Worm (Caenorhabditis elegans) whole organism, late embryonic: ENCODE data around the gene hot-1.

Experiments
- dmd-4 ChIP-seq: sonication (generic microtip); optimal IDR thresholded peaks from 2 replicates; lab custom pipeline; 2016; ENCODE audit warnings: borderline replicate concordance, missing genetic modification characterization, missing compliant biosample characterization
- hlh-13 ChIP-seq: fragments of 200-800 bp; sonication (Bioruptor generic); optimal IDR thresholded peaks from 2 replicates; lab custom pipeline; 2018; ENCODE audit warnings: mild to moderate bottlenecking, missing genetic modification characterization, missing compliant biosample characterization
- hlh-8 ChIP-seq: sonication (generic microtip); optimal IDR thresholded peaks from 2 replicates; lab custom pipeline; 2016; ENCODE audit warnings: missing genotype, missing genetic modification characterization, missing compliant biosample characterization
- lin-11 ChIP-seq: fragments of 200-800 bp; sonication (Bioruptor generic); optimal IDR thresholded peaks from 2 replicates; lab custom pipeline; 2018; ENCODE audit warnings: mild to moderate bottlenecking, missing genetic modification characterization, missing compliant biosample characterization
- sox-4 ChIP-seq: sonication (generic microtip); optimal IDR thresholded peaks from 2 replicates; lab custom pipeline; 2017; ENCODE audit warnings: mild to moderate bottlenecking, missing genetic modification characterization, inconsistent platforms, missing compliant biosample characterization
- tbx-7 ChIP-seq: sonication (generic microtip); optimal IDR thresholded peaks from 2 replicates; lab custom pipeline; 2016; ENCODE audit warnings: missing genotype, missing genetic modification characterization, missing compliant biosample characterization

ce11 chrV:14678298-14678697 lies 57.4 kb downstream of the hot-1 start:
- TF ChIP-seq sox-4 (tag; lab: Kevin White, UChicago) (no peak), tbx-7 (tag; lab: Kevin White, UChicago) (no peak), hlh-13 (GFP tag; lab: Kevin White, UChicago) (no peak), dmd-4 (no peak), lin-11 (tag; lab: Kevin White, UChicago) (no peak), hlh-8 (tag; lab: Kevin White, UChicago) (no peak)
